In the genomic region with DNA sequence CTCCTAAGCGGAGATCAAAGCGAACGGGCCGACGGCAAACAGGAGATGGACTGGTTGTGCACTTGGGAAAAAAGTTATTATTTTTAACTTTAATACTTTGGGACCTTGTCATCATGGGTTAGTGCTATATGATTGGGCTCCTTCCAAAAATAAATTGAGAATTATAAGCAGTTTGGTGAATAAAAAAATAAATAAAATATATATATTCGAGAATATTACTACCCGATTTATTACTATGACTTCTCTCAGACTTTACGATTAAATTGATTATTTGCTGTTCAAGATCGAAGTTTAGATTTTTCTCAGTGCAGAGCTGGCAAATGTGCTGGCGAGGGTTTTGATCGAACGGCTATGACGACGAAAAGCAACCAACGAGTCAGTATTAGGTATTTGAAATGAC, we compare ENCODE assay signal across 1 fruit fly cellular context.
TF ChIP-seq lines count a peak whose summit lies in the region.

No protein-coding gene starts in this region.

TF ChIP-seq in whole organism, embryonic, 481 proteins besides CTCF, POLR2A, EP300 and RAD21 (continued from another document):
- TF ChIP-seq CG4360 (GFP tag; IDR thresholded peaks at IDR 0.05; lab: Robert Waterston, UW) (no peak), bab2 (GFP tag; optimal IDR thresholded peaks at IDR 0.05; lab: Kevin White, UChicago) (no peak), BEAF-32 (GFP tag; optimal IDR thresholded peaks at IDR 0.05; lab: Kevin White, UChicago) (no peak), CkIIα-i1 (GFP tag; IDR thresholded peaks at IDR 0.05; lab: Robert Waterston, UW) (no peak), Pdp1 (GFP tag; optimal IDR thresholded peaks at IDR 0.05; lab: Kevin White, UChicago) (no peak), CG17568 (GFP tag; optimal IDR thresholded peaks at IDR 0.05; lab: Kevin White, UChicago) (no peak), Optix (GFP tag; IDR thresholded peaks at IDR 0.05; lab: Robert Waterston, UW) (no peak), Awh (GFP tag; IDR thresholded peaks at IDR 0.05; lab: Robert Waterston, UW) (no peak), CG15011 (GFP tag; optimal IDR thresholded peaks at IDR 0.05; lab: Kevin White, UChicago) (peak; percentile 29), CoRest (tag; optimal IDR thresholded peaks at IDR 0.05; lab: Kevin White, UChicago) (peak; percentile 40)
TF ChIP-seq in whole organism, embryonic: peak in this region for 132.
